Fruit fly (Drosophila melanogaster): Measurements from ENCODE around the gene Ilp1.

dm6 chr3L:9813345-9813897 is 15.2 kb downstream of the Ilp1 start, which contains the start of gene CG43897:
- TF ChIP-seq CTCF (optimal IDR thresholded peaks at IDR 0.05) (no peak), CG8478 (optimal IDR thresholded peaks at IDR 0.05) (no peak)
